Fruit fly (Drosophila melanogaster): ENCODE results near the gene CAH8.

DNA sequence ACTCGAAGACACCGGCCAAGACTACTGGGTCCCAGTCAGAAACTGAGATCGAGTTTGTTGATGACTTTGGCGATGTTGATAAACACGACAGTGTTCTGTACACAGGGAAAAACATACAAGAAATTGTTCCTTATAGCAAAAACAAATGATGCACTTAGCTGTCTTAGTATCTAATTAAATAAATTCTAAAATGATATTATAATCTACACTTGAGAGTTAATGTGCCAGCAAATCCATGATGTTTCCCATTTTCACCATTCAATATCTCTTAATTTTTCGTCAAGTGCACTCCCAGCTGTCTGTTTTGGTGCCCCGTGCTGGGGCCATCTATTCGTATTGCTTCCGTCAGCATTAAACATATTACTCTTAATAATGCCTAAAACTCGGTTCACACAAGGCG lies 10.7 kb upstream of the CAH8 start:
- TF ChIP-seq CG11294 (GFP tag; IDR thresholded peaks at IDR 0.05) (no peak), CG6808 (GFP tag; optimal IDR thresholded peaks at IDR 0.05) (no peak), fd59A (GFP tag; optimal IDR thresholded peaks at IDR 0.05) (no peak), eg (GFP tag; IDR thresholded peaks at IDR 0.05) (peak; percentile 72), Smox (GFP tag; optimal IDR thresholded peaks at IDR 0.05) (no peak), CG9139 (GFP tag; optimal IDR thresholded peaks at IDR 0.05) (no peak), CG10631 (GFP tag; optimal IDR thresholded peaks at IDR 0.05) (peak; percentile 47)

All from whole organism, prepupa.